Fruit fly (Drosophila melanogaster): ENCODE data around the gene cysu.

cysu gene

dm6 chr3R:17471007-17471406 is 45.4 kb downstream of the cysu start:
- TF ChIP-seq EcR (GFP tag; optimal IDR thresholded peaks at IDR 0.05): no peak
- no peak for TF ChIP-seq Pif1A (GFP tag; optimal IDR thresholded peaks at IDR 0.05)
- TF ChIP-seq CG15710 (tag; optimal IDR thresholded peaks at IDR 0.05): peak; percentile 6
- TF ChIP-seq D1 (tag; optimal IDR thresholded peaks at IDR 0.05): no peak
- TF ChIP-seq CG8159 (tag; optimal IDR thresholded peaks at IDR 0.05): peak; percentile 4

- TF ChIP-seq CG12605 (GFP tag; IDR thresholded peaks at IDR 0.05) (no peak), CG14655 (GFP tag; optimal IDR thresholded peaks at IDR 0.05) (peak; percentile 32), Ets98B (GFP tag; IDR thresholded peaks at IDR 0.05) (0 out of 2 replicates have a peak, but pooled peaks have one; percentile 13), fd96Ca (GFP tag; IDR thresholded peaks at IDR 0.05) (no peak), CG9948 (tag; optimal IDR thresholded peaks at IDR 0.05) (peak; percentile 20), CG8159 (tag; optimal IDR thresholded peaks at IDR 0.05) (peak; percentile 26), CG10348 (GFP tag; IDR thresholded peaks at IDR 0.05) (no peak), EcR (GFP tag; optimal IDR thresholded peaks at IDR 0.05) (no peak), CG15710 (tag; optimal IDR thresholded peaks at IDR 0.05) (peak; percentile 36), rn (GFP tag; IDR thresholded peaks at IDR 0.05) (no peak)
Observed at dm6 chr3R:17481262-17481661, 55.7 kb downstream of the cysu start.

DNA sequence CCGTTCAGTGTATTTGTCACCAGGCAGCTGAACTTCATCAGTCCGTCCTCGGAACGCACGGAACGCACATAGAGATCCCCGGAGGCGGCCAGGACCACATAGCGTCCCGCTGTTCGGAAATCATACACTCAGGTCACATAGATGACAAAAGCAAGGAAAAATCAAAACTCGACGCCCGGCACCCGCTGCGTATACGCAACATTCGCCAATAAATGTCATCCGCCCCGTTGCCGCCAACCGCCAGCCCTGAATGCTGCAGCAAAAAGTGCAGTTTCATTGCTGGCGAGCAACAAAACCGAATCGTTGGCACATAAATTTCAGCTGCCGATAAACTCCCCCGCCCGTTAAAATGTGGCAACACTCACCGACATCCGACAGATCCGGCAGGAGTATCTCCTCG is 66.5 kb downstream of the cysu start:
- TF ChIP-seq fd96Ca (GFP tag; IDR thresholded peaks at IDR 0.05) (no peak), CG14655 (GFP tag; optimal IDR thresholded peaks at IDR 0.05) (no peak), Ets98B (GFP tag; IDR thresholded peaks at IDR 0.05) (no peak), CG12605 (GFP tag; IDR thresholded peaks at IDR 0.05) (no peak), Pif1A (GFP tag; optimal IDR thresholded peaks at IDR 0.05) (no peak), CG9948 (tag; optimal IDR thresholded peaks at IDR 0.05) (no peak), CG10348 (GFP tag; IDR thresholded peaks at IDR 0.05) (no peak), EcR (GFP tag; optimal IDR thresholded peaks at IDR 0.05) (no peak), D1 (tag; optimal IDR thresholded peaks at IDR 0.05) (no peak), CG4496 (GFP tag; IDR thresholded peaks at IDR 0.05) (no peak)

Data from whole organism, pupa.